Worm (Caenorhabditis elegans) whole organism, early embryonic: ENCODE data around the gene C10E2.2.

ENCODE experiments used
- B0310.2 ChIP-seq: sonication (generic microtip); optimal IDR thresholded peaks from 2 replicates; lab custom pipeline; 2016; ENCODE audit warnings: mild to moderate bottlenecking, missing genetic modification characterization, missing compliant biosample characterization
- F13C5.2 ChIP-seq: sonication (generic microtip); optimal IDR thresholded peaks from 2 replicates; lab custom pipeline; 2017; ENCODE audit warnings: mild to moderate bottlenecking, missing genetic modification characterization, inconsistent platforms, missing compliant biosample characterization
- aly-1 ChIP-seq: sonication (generic microtip); optimal IDR thresholded peaks from 2 replicates; lab custom pipeline; 2016; ENCODE audit warnings: missing genetic modification characterization, missing compliant biosample characterization
- ama-1 ChIP-seq: fragments of 150-350 bp; optimal IDR thresholded peaks from 2 replicates; lab custom pipeline; 2014
- ceh-13 ChIP-seq: fragments of 200-800 bp; sonication (Bioruptor generic); optimal IDR thresholded peaks from 2 replicates; lab custom pipeline; 2018; ENCODE audit warnings: mild to moderate bottlenecking, missing genetic modification characterization, missing compliant biosample characterization
- ceh-36 ChIP-seq: sonication (generic microtip); optimal IDR thresholded peaks from 2 replicates; lab custom pipeline; 2016; ENCODE audit warnings: missing genetic modification characterization, inconsistent platforms, missing compliant biosample characterization
- ets-7 ChIP-seq: sonication (generic microtip); optimal IDR thresholded peaks from 2 replicates; lab custom pipeline; 2016; ENCODE audit warnings: missing genotype, missing genetic modification characterization, missing compliant biosample characterization
- flt-1 ChIP-seq: fragments of 200-800 bp; sonication (Bioruptor generic); IDR thresholded peaks from 2 replicates; pipeline ENCODE4 v1.3.6; 2022; ENCODE audit warnings: missing genetic modification characterization, missing compliant biosample characterization
- hmbx-1 ChIP-seq: sonication (generic microtip); optimal IDR thresholded peaks from 2 replicates; lab custom pipeline; 2016; ENCODE audit warnings: mild to moderate bottlenecking, missing genetic modification characterization, missing compliant biosample characterization
- hmg-4 ChIP-seq: fragments of 200-800 bp; sonication (Bioruptor generic); optimal IDR thresholded peaks from 2 replicates; lab custom pipeline; 2018; ENCODE audit warnings: mild to moderate bottlenecking, missing genetic modification characterization, missing compliant biosample characterization
- hnd-1 ChIP-seq: sonication (generic microtip); optimal IDR thresholded peaks from 2 replicates; lab custom pipeline; 2016; ENCODE audit warnings: missing genetic modification characterization, missing compliant biosample characterization
- pes-1 ChIP-seq: fragments of 200-800 bp; sonication (Bioruptor generic); IDR thresholded peaks from 2 replicates; pipeline ENCODE4 v1.3.6; 2022; ENCODE audit warnings: missing genetic modification reagents, missing genetic modification characterization, missing compliant biosample characterization
- scrt-1 ChIP-seq: fragments of 200-800 bp; sonication (Bioruptor generic); IDR thresholded peaks from 2 replicates; pipeline ENCODE4 v1.3.6; 2022; ENCODE audit warnings: missing genetic modification characterization, missing compliant biosample characterization
- sea-1 ChIP-seq: fragments of 200-800 bp; sonication (Bioruptor generic); conservative IDR thresholded peaks from 2 replicates; pipeline ENCODE4 v1.3.6; 2022; ENCODE audit warnings: missing genetic modification characterization, missing compliant biosample characterization
- tbx-11 ChIP-seq: fragments of 200-800 bp; sonication (Bioruptor generic); IDR thresholded peaks from 2 replicates; pipeline ENCODE4 v1.3.6; 2022; ENCODE audit warnings: missing genetic modification characterization, missing compliant biosample characterization
- tbx-37 ChIP-seq: fragments of 200-800 bp; sonication (Bioruptor generic); conservative IDR thresholded peaks from 2 replicates; pipeline ENCODE4 v1.3.6; 2022; ENCODE audit warnings: missing genetic modification reagents, missing genetic modification characterization, missing compliant biosample characterization
- tra-4 ChIP-seq: sonication (generic microtip); optimal IDR thresholded peaks from 2 replicates; lab custom pipeline; 2017; ENCODE audit warnings: missing genetic modification characterization, missing compliant biosample characterization

Gene C10E2.2

ce11 chrX:16773421-16773820 lies 28.4 kb downstream of the C10E2.2 start:
- TF ChIP-seq F13C5.2 (tag; lab: Kevin White, UChicago) (no peak), tra-4 (tag; lab: Kevin White, UChicago) (no peak), ceh-36 (tag; lab: Kevin White, UChicago) (no peak), sea-1 (GFP tag; lab: Robert Waterston, UW) (no peak), B0310.2 (no peak), ama-1 (lab: Kevin White, UChicago) (no peak), pes-1 (GFP tag; lab: Robert Waterston, UW) (no peak), scrt-1 (GFP tag; lab: Robert Waterston, UW) (no peak), ceh-13 (GFP tag; lab: Kevin White, UChicago) (no peak), hmbx-1 (tag; lab: Kevin White, UChicago) (no peak)

- TF ChIP-seq tra-4 (tag; lab: Kevin White, UChicago): no peak
- no peak for TF ChIP-seq B0310.2
- no peak for TF ChIP-seq hmbx-1 (tag; lab: Kevin White, UChicago)
- TF ChIP-seq ceh-36 (tag; lab: Kevin White, UChicago): no peak
- TF ChIP-seq F13C5.2 (tag; lab: Kevin White, UChicago): no peak
Observed at ce11 chrX:16775335-16775835, 30.3 kb downstream of the C10E2.2 start.

DNA sequence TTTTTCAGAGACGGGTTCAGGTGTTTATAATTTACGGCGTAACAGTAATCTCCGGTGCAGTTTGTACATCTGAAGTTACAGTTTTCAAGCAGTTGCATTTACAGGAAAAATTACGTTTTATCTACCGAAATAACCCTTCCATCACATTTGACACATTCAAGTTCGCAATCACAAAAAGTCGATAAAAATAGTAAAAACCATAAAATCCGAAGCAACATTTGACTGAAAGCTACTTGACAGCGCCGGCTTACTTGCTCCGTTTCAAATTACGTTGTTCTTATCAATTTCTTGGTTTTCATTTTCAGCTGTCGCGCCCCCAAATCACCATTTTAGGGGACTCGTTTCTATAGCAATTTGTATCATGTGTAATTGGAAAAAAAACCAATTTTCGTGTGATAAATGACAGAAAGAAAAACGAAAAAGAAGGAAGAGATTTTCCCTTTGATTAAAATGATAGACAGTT lies 37.8 kb downstream of the C10E2.2 start, which contains the start of gene T01C8.3:
Gene T01C8.3 (minus strand): TSS at position 413 of the 463 bp plus-strand sequence.
- no peak for TF ChIP-seq F13C5.2 (tag; lab: Kevin White, UChicago)
- no peak for TF ChIP-seq tra-4 (tag; lab: Kevin White, UChicago)
- no peak for TF ChIP-seq sea-1 (GFP tag; lab: Robert Waterston, UW)
- no peak for TF ChIP-seq ceh-13 (GFP tag; lab: Kevin White, UChicago)
- TF ChIP-seq scrt-1 (GFP tag; lab: Robert Waterston, UW): no peak
- TF ChIP-seq ceh-36 (tag; lab: Kevin White, UChicago): no peak
- TF ChIP-seq ets-7 (tag; lab: Kevin White, UChicago): no peak
- TF ChIP-seq ama-1 (lab: Kevin White, UChicago): no peak
- no peak for TF ChIP-seq tbx-11 (GFP tag; lab: Robert Waterston, UW)
- no peak for TF ChIP-seq flt-1 (GFP tag; lab: Robert Waterston, UW)
- no peak for TF ChIP-seq pes-1 (GFP tag; lab: Robert Waterston, UW)
- TF ChIP-seq hmbx-1 (tag; lab: Kevin White, UChicago): no peak
- TF ChIP-seq tbx-37: no peak
- no peak for TF ChIP-seq aly-1
- TF ChIP-seq hmg-4 (GFP tag; lab: Kevin White, UChicago): no peak
- no peak for TF ChIP-seq hnd-1 (tag; lab: Kevin White, UChicago)
- TF ChIP-seq B0310.2: no peak

ce11 chrX:16784038-16784437 lies 39.0 kb downstream of the C10E2.2 start:
- TF ChIP-seq flt-1 (GFP tag; lab: Robert Waterston, UW) (no peak), aly-1 (no peak), scrt-1 (GFP tag; lab: Robert Waterston, UW) (no peak), ceh-36 (tag; lab: Kevin White, UChicago) (no peak), hnd-1 (tag; lab: Kevin White, UChicago) (no peak), pes-1 (GFP tag; lab: Robert Waterston, UW) (no peak), hmg-4 (GFP tag; lab: Kevin White, UChicago) (no peak), sea-1 (GFP tag; lab: Robert Waterston, UW) (no peak), ceh-13 (GFP tag; lab: Kevin White, UChicago) (no peak), ets-7 (tag; lab: Kevin White, UChicago) (no peak), B0310.2 (no peak), F13C5.2 (tag; lab: Kevin White, UChicago) (no peak), tbx-37 (no peak)

DNA sequence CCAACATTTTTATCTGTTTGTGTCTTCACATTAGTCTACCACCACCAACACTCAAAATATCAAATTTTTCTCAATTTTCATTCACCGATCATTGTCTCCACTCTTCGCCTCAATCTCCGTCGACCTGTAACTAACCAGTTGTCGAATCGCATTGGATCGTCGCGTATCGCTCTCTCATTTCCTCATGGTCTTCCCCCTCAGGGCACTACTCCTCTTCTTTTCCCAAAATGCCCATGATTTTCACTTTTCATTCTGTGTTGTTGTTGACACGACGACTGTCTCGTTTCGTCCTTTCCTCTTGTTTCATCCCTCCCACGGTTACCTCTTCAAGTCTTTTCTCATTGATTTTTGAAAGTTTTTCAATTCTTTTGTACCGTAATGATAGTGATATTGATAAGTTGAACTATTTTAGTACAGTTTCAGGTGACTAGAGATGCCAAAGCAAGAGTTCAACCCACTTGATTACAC lies 41.0 kb downstream of the C10E2.2 start, which contains the start of gene T01C8.2:
Gene T01C8.2 (plus strand): TSS at position 418 of the 468 bp plus-strand sequence.
- TF ChIP-seq ama-1 (lab: Kevin White, UChicago): no peak
- no peak for TF ChIP-seq hmbx-1 (tag; lab: Kevin White, UChicago)

- TF ChIP-seq pes-1 (GFP tag; lab: Robert Waterston, UW) (no peak), ama-1 (lab: Kevin White, UChicago) (no peak), sea-1 (GFP tag; lab: Robert Waterston, UW) (no peak), scrt-1 (GFP tag; lab: Robert Waterston, UW) (no peak), tra-4 (tag; lab: Kevin White, UChicago) (no peak), B0310.2 (no peak)
Observed at ce11 chrX:16787152-16787551, 42.1 kb downstream of the C10E2.2 start.

DNA sequence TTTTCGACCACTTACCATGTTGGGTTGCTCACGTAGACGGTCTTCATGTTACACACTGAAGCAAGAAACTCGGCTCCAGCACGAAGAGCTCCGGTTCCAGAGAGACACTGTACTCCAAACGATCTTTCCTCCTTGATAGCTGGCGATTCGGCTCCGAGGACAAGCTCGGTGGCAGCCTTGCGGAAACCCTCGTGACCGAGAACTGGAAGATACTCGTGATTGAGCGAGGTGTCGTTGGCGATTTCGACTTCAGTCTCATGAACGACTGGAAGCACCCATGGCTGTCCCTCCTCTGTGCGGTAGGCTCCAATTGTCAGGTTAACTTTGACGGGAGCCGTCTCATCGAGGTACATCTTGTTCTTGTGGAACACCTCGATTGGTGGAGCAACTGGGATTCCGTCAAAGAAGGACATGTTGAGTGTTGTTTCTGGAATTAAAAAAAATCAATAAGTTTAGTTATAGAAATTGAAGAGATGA lies 47.7 kb downstream of the C10E2.2 start, which contains the start of gene got-1.2:
Gene got-1.2 (minus strand): TSS at position 427 of the 477 bp plus-strand sequence.
- no peak for TF ChIP-seq hmbx-1 (tag; lab: Kevin White, UChicago)
- TF ChIP-seq hnd-1 (tag; lab: Kevin White, UChicago): no peak
- TF ChIP-seq tbx-11 (GFP tag; lab: Robert Waterston, UW): no peak
- no peak for TF ChIP-seq sea-1 (GFP tag; lab: Robert Waterston, UW)
- TF ChIP-seq aly-1: no peak

ce11 chrX:16793470-16793869 lies 48.4 kb downstream of the C10E2.2 start:
- TF ChIP-seq tbx-37: no peak
- no peak for TF ChIP-seq ama-1 (lab: Kevin White, UChicago)
- TF ChIP-seq flt-1 (GFP tag; lab: Robert Waterston, UW): no peak
- TF ChIP-seq hmg-4 (GFP tag; lab: Kevin White, UChicago): no peak
- no peak for TF ChIP-seq hnd-1 (tag; lab: Kevin White, UChicago)
- no peak for TF ChIP-seq tbx-11 (GFP tag; lab: Robert Waterston, UW)
- TF ChIP-seq ceh-36 (tag; lab: Kevin White, UChicago): no peak
